Worm (Caenorhabditis elegans) whole organism, early embryonic: Measurements from ENCODE around the gene F58F9.3.

ENCODE experiments used
- B0310.2 ChIP-seq: sonication (generic microtip); optimal IDR thresholded peaks from 2 replicates; lab custom pipeline; 2016; ENCODE audit warnings: mild to moderate bottlenecking, missing genetic modification characterization, missing compliant biosample characterization
- F13C5.2 ChIP-seq: sonication (generic microtip); optimal IDR thresholded peaks from 2 replicates; lab custom pipeline; 2017; ENCODE audit warnings: mild to moderate bottlenecking, missing genetic modification characterization, inconsistent platforms, missing compliant biosample characterization
- aly-1 ChIP-seq: sonication (generic microtip); optimal IDR thresholded peaks from 2 replicates; lab custom pipeline; 2016; ENCODE audit warnings: missing genetic modification characterization, missing compliant biosample characterization
- ama-1 ChIP-seq: fragments of 150-350 bp; optimal IDR thresholded peaks from 2 replicates; lab custom pipeline; 2014
- ceh-13 ChIP-seq: fragments of 200-800 bp; sonication (Bioruptor generic); optimal IDR thresholded peaks from 2 replicates; lab custom pipeline; 2018; ENCODE audit warnings: mild to moderate bottlenecking, missing genetic modification characterization, missing compliant biosample characterization
- ceh-36 ChIP-seq: sonication (generic microtip); optimal IDR thresholded peaks from 2 replicates; lab custom pipeline; 2016; ENCODE audit warnings: missing genetic modification characterization, inconsistent platforms, missing compliant biosample characterization
- ets-7 ChIP-seq: sonication (generic microtip); optimal IDR thresholded peaks from 2 replicates; lab custom pipeline; 2016; ENCODE audit warnings: missing genotype, missing genetic modification characterization, missing compliant biosample characterization
- flt-1 ChIP-seq: fragments of 200-800 bp; sonication (Bioruptor generic); IDR thresholded peaks from 2 replicates; pipeline ENCODE4 v1.3.6; 2022; ENCODE audit warnings: missing genetic modification characterization, missing compliant biosample characterization
- hmbx-1 ChIP-seq: sonication (generic microtip); optimal IDR thresholded peaks from 2 replicates; lab custom pipeline; 2016; ENCODE audit warnings: mild to moderate bottlenecking, missing genetic modification characterization, missing compliant biosample characterization
- hmg-4 ChIP-seq: fragments of 200-800 bp; sonication (Bioruptor generic); optimal IDR thresholded peaks from 2 replicates; lab custom pipeline; 2018; ENCODE audit warnings: mild to moderate bottlenecking, missing genetic modification characterization, missing compliant biosample characterization
- hnd-1 ChIP-seq: sonication (generic microtip); optimal IDR thresholded peaks from 2 replicates; lab custom pipeline; 2016; ENCODE audit warnings: missing genetic modification characterization, missing compliant biosample characterization
- pes-1 ChIP-seq: fragments of 200-800 bp; sonication (Bioruptor generic); IDR thresholded peaks from 2 replicates; pipeline ENCODE4 v1.3.6; 2022; ENCODE audit warnings: missing genetic modification reagents, missing genetic modification characterization, missing compliant biosample characterization
- scrt-1 ChIP-seq: fragments of 200-800 bp; sonication (Bioruptor generic); IDR thresholded peaks from 2 replicates; pipeline ENCODE4 v1.3.6; 2022; ENCODE audit warnings: missing genetic modification characterization, missing compliant biosample characterization
- sea-1 ChIP-seq: fragments of 200-800 bp; sonication (Bioruptor generic); conservative IDR thresholded peaks from 2 replicates; pipeline ENCODE4 v1.3.6; 2022; ENCODE audit warnings: missing genetic modification characterization, missing compliant biosample characterization
- tbx-11 ChIP-seq: fragments of 200-800 bp; sonication (Bioruptor generic); IDR thresholded peaks from 2 replicates; pipeline ENCODE4 v1.3.6; 2022; ENCODE audit warnings: missing genetic modification characterization, missing compliant biosample characterization
- tbx-37 ChIP-seq: fragments of 200-800 bp; sonication (Bioruptor generic); conservative IDR thresholded peaks from 2 replicates; pipeline ENCODE4 v1.3.6; 2022; ENCODE audit warnings: missing genetic modification reagents, missing genetic modification characterization, missing compliant biosample characterization
- tra-4 ChIP-seq: sonication (generic microtip); optimal IDR thresholded peaks from 2 replicates; lab custom pipeline; 2017; ENCODE audit warnings: missing genetic modification characterization, missing compliant biosample characterization

F58F9.3 gene

DNA sequence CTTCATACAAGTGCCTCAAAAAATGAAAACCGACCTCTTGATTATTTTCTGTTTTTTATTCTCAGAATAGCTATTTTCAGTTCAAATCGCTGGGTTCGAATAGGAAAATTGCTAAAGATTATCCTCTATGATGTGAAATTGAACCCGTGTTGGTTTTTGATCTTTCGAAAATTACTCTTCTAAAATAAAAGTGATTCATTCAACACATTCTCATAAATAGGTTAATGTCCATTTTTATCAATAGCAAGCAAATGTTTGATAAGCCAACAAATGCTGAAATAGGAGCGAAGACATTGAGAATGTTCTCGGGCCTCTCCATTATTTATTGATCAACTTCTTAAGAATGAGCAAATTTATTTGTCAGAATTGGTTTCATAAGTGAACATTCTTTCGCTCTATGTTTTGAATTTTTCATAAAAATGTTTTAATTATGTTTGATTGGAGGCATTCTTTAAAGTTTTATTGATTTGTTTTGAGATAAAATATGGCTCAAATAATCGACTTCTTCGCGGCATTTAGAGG, at the start of gene F58F9.3:
Gene F58F9.3, plus strand, starts transcription at position 472 of the 522 bp plus-strand sequence.
- no peak for TF ChIP-seq pes-1 (GFP tag; lab: Robert Waterston, UW)
- TF ChIP-seq flt-1 = no peak
- no peak for TF ChIP-seq ceh-36 (tag; lab: Kevin White, UChicago)
- TF ChIP-seq ama-1 (lab: Kevin White, UChicago) = no peak
- TF ChIP-seq sea-1 = no peak
- no peak for TF ChIP-seq hnd-1 (tag; lab: Kevin White, UChicago)
- TF ChIP-seq tra-4 (tag; lab: Kevin White, UChicago) = no peak
- TF ChIP-seq ets-7 = no peak
- TF ChIP-seq ceh-13 (GFP tag; lab: Kevin White, UChicago) = no peak
- TF ChIP-seq tbx-11 = no peak
- TF ChIP-seq aly-1 (tag; lab: Kevin White, UChicago) = no peak
- TF ChIP-seq scrt-1 (GFP tag; lab: Robert Waterston, UW) = no peak
- no peak for TF ChIP-seq tbx-37 (GFP tag; lab: Robert Waterston, UW)
- no peak for TF ChIP-seq F13C5.2 (tag; lab: Kevin White, UChicago)
- TF ChIP-seq hmg-4 (GFP tag; lab: Kevin White, UChicago) = no peak

DNA sequence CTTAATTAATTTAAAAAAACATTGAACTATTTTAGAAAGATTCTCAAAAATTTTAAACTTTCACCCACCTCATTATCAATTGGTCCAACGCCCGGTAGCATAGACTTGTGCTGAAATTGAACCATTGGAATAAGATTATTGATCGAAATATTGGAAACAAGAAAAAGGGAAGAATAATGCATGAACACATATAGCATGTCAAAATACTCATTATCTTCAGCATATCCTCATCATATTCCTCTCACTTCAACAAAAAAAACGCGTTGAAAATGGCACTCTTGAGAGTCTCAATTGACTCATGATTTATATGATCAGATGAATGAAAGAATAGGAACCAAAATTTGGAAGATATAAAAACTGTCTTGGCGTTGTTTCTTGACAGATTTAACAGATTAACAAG, 49.3 kb upstream of the F58F9.3 start, which contains the start of gene unc-77:
Gene unc-77, minus strand, starts transcription at position 101 of the 400 bp plus-strand sequence.
- no peak for TF ChIP-seq F13C5.2 (tag; lab: Kevin White, UChicago)
- no peak for TF ChIP-seq sea-1
- no peak for TF ChIP-seq tbx-37 (GFP tag; lab: Robert Waterston, UW)
- no peak for TF ChIP-seq flt-1
- TF ChIP-seq aly-1 (tag; lab: Kevin White, UChicago) = no peak
- no peak for TF ChIP-seq hmg-4 (GFP tag; lab: Kevin White, UChicago)
- TF ChIP-seq hmbx-1 (tag; lab: Kevin White, UChicago) = no peak
- TF ChIP-seq ceh-36 (tag; lab: Kevin White, UChicago) = no peak
- TF ChIP-seq ceh-13 (GFP tag; lab: Kevin White, UChicago) = no peak
- no peak for TF ChIP-seq ama-1 (lab: Kevin White, UChicago)

DNA sequence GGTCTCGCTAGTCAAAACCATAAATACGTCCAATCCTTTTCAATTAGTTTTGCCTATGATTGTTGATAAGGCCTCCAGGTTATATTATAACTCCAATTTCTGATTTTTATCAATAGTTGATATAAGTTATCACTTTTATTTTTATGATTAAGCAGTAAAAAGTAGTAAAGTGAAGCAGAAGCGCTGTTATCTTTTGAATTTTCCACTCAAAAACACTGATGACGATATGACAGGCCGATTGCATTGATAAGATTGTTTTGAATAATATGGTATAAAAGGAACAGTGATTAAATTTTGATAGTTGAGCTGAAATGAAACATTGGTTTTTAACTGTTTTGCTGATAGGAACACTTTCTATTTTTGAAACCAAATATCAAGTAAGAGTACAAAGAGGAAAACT, 47.5 kb upstream of the F58F9.3 start, which contains the start of gene asp-9:
Gene asp-9, plus strand, starts transcription at position 312 of the 400 bp plus-strand sequence.
- TF ChIP-seq ama-1 (lab: Kevin White, UChicago) (no peak), pes-1 (GFP tag; lab: Robert Waterston, UW) (no peak)

DNA sequence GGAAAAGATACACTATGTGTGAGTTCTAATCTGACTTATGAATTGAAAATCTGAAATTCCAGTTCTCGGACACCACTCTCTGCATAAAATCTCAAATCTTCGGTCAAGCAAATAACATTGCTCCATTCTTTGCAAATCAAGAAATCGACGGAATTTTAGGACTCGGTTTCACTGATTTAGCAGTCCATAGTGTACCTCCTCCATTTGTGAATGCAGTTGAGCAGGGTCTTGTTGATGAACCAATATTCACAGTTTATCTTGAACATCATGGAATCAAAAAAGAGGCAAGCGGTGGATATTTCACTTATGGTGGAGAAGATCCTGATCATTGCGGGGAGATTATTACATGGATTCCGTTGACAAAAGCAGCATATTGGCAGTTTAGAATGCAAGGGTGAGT, 45.9 kb upstream of the F58F9.3 start:
- no peak for TF ChIP-seq scrt-1 (GFP tag; lab: Robert Waterston, UW)
- TF ChIP-seq pes-1 (GFP tag; lab: Robert Waterston, UW) = no peak
- TF ChIP-seq ama-1 (lab: Kevin White, UChicago) = no peak
- TF ChIP-seq ets-7 = no peak
- no peak for TF ChIP-seq hmbx-1 (tag; lab: Kevin White, UChicago)
- TF ChIP-seq tbx-11 = no peak
- TF ChIP-seq aly-1 (tag; lab: Kevin White, UChicago) = no peak
- no peak for TF ChIP-seq flt-1
- TF ChIP-seq ceh-36 (tag; lab: Kevin White, UChicago) = no peak
- TF ChIP-seq tra-4 (tag; lab: Kevin White, UChicago) = no peak
- TF ChIP-seq hnd-1 (tag; lab: Kevin White, UChicago) = no peak
- TF ChIP-seq ceh-13 (GFP tag; lab: Kevin White, UChicago) = no peak
- no peak for TF ChIP-seq sea-1
- no peak for TF ChIP-seq tbx-37 (GFP tag; lab: Robert Waterston, UW)
- TF ChIP-seq F13C5.2 (tag; lab: Kevin White, UChicago) = no peak
- no peak for TF ChIP-seq hmg-4 (GFP tag; lab: Kevin White, UChicago)
- TF ChIP-seq B0310.2 (tag; lab: Kevin White, UChicago) = no peak

DNA sequence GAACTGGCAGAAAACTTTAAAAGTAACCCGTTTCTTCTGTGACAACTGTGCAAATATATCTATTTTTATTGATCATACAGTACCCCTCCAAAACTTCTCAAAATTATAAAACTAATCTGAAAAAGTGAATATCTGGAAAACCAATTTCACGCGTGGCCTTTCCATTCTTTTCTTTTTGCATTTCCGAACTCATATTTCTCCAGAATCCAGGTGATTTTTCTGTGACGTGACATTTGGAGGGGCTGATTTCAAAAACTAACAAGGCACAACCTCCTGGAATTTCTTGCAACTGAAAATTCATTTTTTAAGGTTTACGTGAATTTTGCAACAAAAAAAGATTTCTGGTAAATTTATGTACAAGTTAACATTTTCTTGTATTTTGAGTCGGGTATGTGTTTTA, 32.8 kb upstream of the F58F9.3 start:
- TF ChIP-seq hnd-1 (tag; lab: Kevin White, UChicago) (no peak), ets-7 (no peak), tbx-11 (no peak), F13C5.2 (tag; lab: Kevin White, UChicago) (no peak), aly-1 (tag; lab: Kevin White, UChicago) (no peak), scrt-1 (GFP tag; lab: Robert Waterston, UW) (no peak), ama-1 (lab: Kevin White, UChicago) (no peak), flt-1 (no peak), ceh-13 (GFP tag; lab: Kevin White, UChicago) (no peak), B0310.2 (tag; lab: Kevin White, UChicago) (no peak), hmg-4 (GFP tag; lab: Kevin White, UChicago) (no peak), tbx-37 (GFP tag; lab: Robert Waterston, UW) (no peak), hmbx-1 (tag; lab: Kevin White, UChicago) (no peak), sea-1 (no peak), tra-4 (tag; lab: Kevin White, UChicago) (no peak)

DNA sequence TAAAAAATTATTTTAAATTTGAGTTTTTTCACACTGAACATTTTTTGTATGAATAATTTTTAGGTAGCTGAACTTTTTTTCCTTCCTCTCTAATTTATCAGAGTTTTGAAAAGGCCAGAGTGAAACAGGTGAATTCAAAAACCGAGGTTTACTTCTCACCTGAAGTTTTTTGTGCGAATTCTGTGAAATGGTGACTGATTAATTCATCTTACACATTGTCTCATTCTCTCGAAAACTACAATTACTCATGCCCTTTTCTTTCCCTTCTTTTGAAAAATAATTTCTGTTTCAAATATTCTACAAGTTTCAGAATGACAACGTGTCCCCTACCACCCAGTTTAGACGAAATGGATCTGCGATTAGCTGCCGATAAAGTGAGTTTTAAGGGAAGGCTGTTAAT, 31.3 kb upstream of the F58F9.3 start, which contains the start of gene tkr-2:
Gene tkr-2, plus strand, starts transcription at position 301 of the 400 bp plus-strand sequence.
- TF ChIP-seq ama-1 (lab: Kevin White, UChicago) (no peak), hmbx-1 (tag; lab: Kevin White, UChicago) (no peak), scrt-1 (GFP tag; lab: Robert Waterston, UW) (no peak), tra-4 (tag; lab: Kevin White, UChicago) (no peak), hnd-1 (tag; lab: Kevin White, UChicago) (no peak), F13C5.2 (tag; lab: Kevin White, UChicago) (no peak)

DNA sequence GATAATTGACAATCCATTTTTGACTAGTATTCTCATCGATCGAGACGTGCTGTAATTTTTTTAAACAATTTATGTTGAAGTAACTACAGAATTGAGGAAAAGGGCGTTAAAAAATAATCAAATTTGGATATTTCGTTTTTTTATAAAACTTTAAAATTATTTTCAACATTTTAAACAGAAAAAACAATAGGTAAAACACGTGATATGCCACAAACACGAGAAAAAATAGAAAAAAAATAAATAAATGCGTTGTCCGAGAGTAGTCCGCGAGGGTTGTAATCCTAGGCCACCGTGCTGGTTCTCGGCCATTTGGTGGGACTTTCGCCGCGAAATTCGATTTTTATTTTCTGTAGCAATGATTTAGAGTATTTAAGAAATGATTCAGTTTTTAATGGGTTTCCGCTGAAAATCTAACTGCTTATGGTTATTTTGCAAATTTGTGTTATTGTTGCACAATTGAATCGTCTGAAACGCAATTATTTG, 26.7 kb upstream of the F58F9.3 start, which contains the start of gene C49A9.10:
Gene C49A9.10, minus strand, starts transcription at position 51 of the 483 bp plus-strand sequence.
- TF ChIP-seq F13C5.2 (tag; lab: Kevin White, UChicago) = peak; percentile 35
- TF ChIP-seq tbx-37 (GFP tag; lab: Robert Waterston, UW) = peak; percentile 90
- TF ChIP-seq pes-1 (GFP tag; lab: Robert Waterston, UW) = peak; percentile 74; the same call in 1 of the 2 replicates
- no peak for TF ChIP-seq ceh-36 (tag; lab: Kevin White, UChicago)
- TF ChIP-seq B0310.2 (tag; lab: Kevin White, UChicago) = no peak
- TF ChIP-seq ets-7 = no peak
- TF ChIP-seq ama-1 (lab: Kevin White, UChicago) = no peak
- no peak for TF ChIP-seq sea-1
- TF ChIP-seq scrt-1 (GFP tag; lab: Robert Waterston, UW) = 0 out of 2 replicates have a peak, but pooled peaks have one; percentile 23
- peak; percentile 10; the same call in 1 of the 2 replicates for TF ChIP-seq flt-1
